Fruit fly (Drosophila melanogaster) whole organism, embryonic: Measurements from ENCODE around the gene LysRS.

ENCODE experiments used
- Abd-B ChIP-seq: fragments of 200-800 bp; sonication (Bioruptor generic); optimal IDR thresholded peaks from 2 replicates; lab custom pipeline; 2018; ENCODE audit warnings: missing biosample characterization, mild to moderate bottlenecking, missing genetic modification characterization, moderate library complexity
- Aef1 ChIP-seq: fragments of 200-800 bp; sonication (Bioruptor generic); IDR thresholded peaks from 3 replicates; pipeline ENCODE4 v1.3.6; 2022; ENCODE audit warnings: missing biosample characterization, missing genetic modification characterization
- Bgb ChIP-seq: fragments of 200-800 bp; sonication (Bioruptor generic); IDR thresholded peaks from 2 replicates; pipeline ENCODE4 v1.3.6; 2022; ENCODE audit warnings: missing biosample characterization, missing genetic modification characterization; ENCODE audit not compliant: partially characterized antibody
- C15 ChIP-seq: fragments of 200-800 bp; sonication (Bioruptor generic); IDR thresholded peaks from 3 replicates; pipeline ENCODE4 v1.3.6; 2022; ENCODE audit warnings: missing biosample characterization, missing genetic modification characterization
- CG10267 ChIP-seq: fragments of 200-800 bp; sonication (Bioruptor generic); optimal IDR thresholded peaks from 2 replicates; lab custom pipeline; 2018; ENCODE audit warnings: missing biosample characterization, mild to moderate bottlenecking, missing genetic modification characterization, moderate library complexity
- CG11247 ChIP-seq: fragments of 200-800 bp; sonication (Bioruptor generic); IDR thresholded peaks from 2 replicates; pipeline ENCODE4 v1.3.6; 2022; ENCODE audit warnings: missing biosample characterization, missing genetic modification characterization
- CG11456 ChIP-seq: fragments of 200-800 bp; sonication (Bioruptor generic); IDR thresholded peaks from 3 replicates; pipeline ENCODE4 v1.3.6; 2022; ENCODE audit warnings: missing biosample characterization, missing genetic modification characterization
- CG14860 ChIP-seq: fragments of 200-800 bp; sonication (Bioruptor generic); IDR thresholded peaks from 3 replicates; pipeline ENCODE4 v1.3.6; 2022; ENCODE audit warnings: missing biosample characterization, missing genetic modification characterization; ENCODE audit not compliant: partially characterized antibody
- CG1603 ChIP-seq: fragments of 200-800 bp; sonication (Bioruptor generic); optimal IDR thresholded peaks from 2 replicates; lab custom pipeline; 2019; ENCODE audit warnings: missing biosample characterization, mild to moderate bottlenecking, missing genetic modification characterization, moderate library complexity
- CG16863 ChIP-seq: fragments of 200-800 bp; sonication (Bioruptor generic); optimal IDR thresholded peaks from 3 replicates; lab custom pipeline; 2016; ENCODE audit warnings: missing biosample characterization, missing genetic modification characterization
- CG2129 ChIP-seq: fragments of 200-800 bp; sonication (Bioruptor generic); IDR thresholded peaks from 2 replicates; pipeline ENCODE4 v1.3.6; 2022; ENCODE audit warnings: missing biosample characterization, missing genetic modification characterization; ENCODE audit not compliant: partially characterized antibody
- CG3407 ChIP-seq: fragments of 200-800 bp; sonication (Bioruptor generic); optimal IDR thresholded peaks from 2 replicates; lab custom pipeline; 2018; ENCODE audit warnings: missing biosample characterization, mild to moderate bottlenecking, missing genetic modification characterization
- CG3995 ChIP-seq: fragments of 200-800 bp; sonication (Bioruptor generic); optimal IDR thresholded peaks from 3 replicates; lab custom pipeline; 2016; ENCODE audit warnings: missing biosample characterization, missing genetic modification characterization
- CG4360 ChIP-seq: fragments of 200-800 bp; sonication (Bioruptor generic); IDR thresholded peaks from 2 replicates; pipeline ENCODE4 v1.3.6; 2022; ENCODE audit warnings: missing biosample characterization, missing genetic modification characterization
- CG4424 ChIP-seq: fragments of 200-800 bp; sonication (Bioruptor generic); optimal IDR thresholded peaks from 3 replicates; lab custom pipeline; 2016; ENCODE audit warnings: missing biosample characterization, missing genetic modification characterization
- CG4617 ChIP-seq: fragments of 200-800 bp; sonication (Bioruptor generic); optimal IDR thresholded peaks from 3 replicates; lab custom pipeline; 2016; ENCODE audit warnings: missing biosample characterization, missing genetic modification characterization, borderline replicate concordance
- CG6791 ChIP-seq: fragments of 200-800 bp; sonication (Bioruptor generic); IDR thresholded peaks from 3 replicates; pipeline ENCODE4 v1.3.6; 2022; ENCODE audit warnings: missing biosample characterization, missing genetic modification characterization; ENCODE audit not compliant: partially characterized antibody
- CG7839 ChIP-seq: fragments of 200-800 bp; sonication (Bioruptor generic); optimal IDR thresholded peaks from 3 replicates; lab custom pipeline; 2018; ENCODE audit warnings: missing biosample characterization, mild to moderate bottlenecking, missing genetic modification characterization, moderate library complexity
- CG8281 ChIP-seq: fragments of 200-800 bp; sonication (Bioruptor generic); optimal IDR thresholded peaks from 2 replicates; lab custom pipeline; 2018; ENCODE audit warnings: missing biosample characterization, mild to moderate bottlenecking, missing genetic modification characterization, moderate library complexity
- CG9932 ChIP-seq: fragments of 200-800 bp; sonication (Bioruptor generic); IDR thresholded peaks from 2 replicates; pipeline ENCODE4 v1.3.6; 2022; ENCODE audit warnings: missing biosample characterization, missing genetic modification characterization
- E2f2 ChIP-seq: fragments of 200-800 bp; sonication (Bioruptor generic); IDR thresholded peaks from 2 replicates; pipeline ENCODE4 v1.3.6; 2022; ENCODE audit warnings: missing biosample characterization, missing genetic modification characterization
- Fer1 ChIP-seq: fragments of 200-800 bp; sonication (Bioruptor generic); optimal IDR thresholded peaks from 2 replicates; lab custom pipeline; 2017; ENCODE audit warnings: missing biosample characterization, mild to moderate bottlenecking, missing genetic modification characterization
- HmgD ChIP-seq: fragments of 200-800 bp; sonication (Bioruptor generic); optimal IDR thresholded peaks from 3 replicates; lab custom pipeline; 2016; ENCODE audit warnings: missing biosample characterization, missing genetic modification characterization
- HmgZ ChIP-seq: fragments of 200-800 bp; sonication (Bioruptor generic); optimal IDR thresholded peaks from 2 replicates; lab custom pipeline; 2018; ENCODE audit warnings: missing biosample characterization, mild to moderate bottlenecking, missing genetic modification characterization
- Hr51 ChIP-seq, 2 experiments: fragments of 200-800 bp; sonication (Bioruptor generic); optimal IDR thresholded peaks; 2 replicates in 1 of 2; 3 replicates in 1 of 2; lab custom pipeline; 2016 to 2018; ENCODE audit warnings: missing biosample characterization in 2 of 2, missing genetic modification characterization in 2 of 2, mild to moderate bottlenecking in 1 of 2, moderate library complexity in 1 of 2
- Hr78 ChIP-seq, 2 experiments: fragments of 200-800 bp in 1 of 2; fragments of >200 bp in 1 of 2; sonication (Bioruptor generic) in 1 of 2; optimal IDR thresholded peaks; 2 replicates each; lab custom pipeline; 2017 to 2019; ENCODE audit warnings: missing biosample characterization in 2 of 2, missing genetic modification characterization in 2 of 2, mild to moderate bottlenecking in 1 of 2, moderate library complexity in 1 of 2
- NfI ChIP-seq: fragments of 200-800 bp; sonication (Bioruptor generic); optimal IDR thresholded peaks from 3 replicates; lab custom pipeline; 2018; ENCODE audit warnings: missing biosample characterization, mild to moderate bottlenecking, missing genetic modification characterization, moderate library complexity
- Rfx ChIP-seq: fragments of 200-800 bp; sonication (Bioruptor generic); IDR thresholded peaks from 2 replicates; pipeline ENCODE4 v1.3.6; 2022; ENCODE audit warnings: missing biosample characterization, missing genetic modification characterization
- Scr ChIP-seq: fragments of 200-800 bp; sonication (Bioruptor generic); IDR thresholded peaks from 2 replicates; pipeline ENCODE4 v1.3.6; 2022; ENCODE audit warnings: missing biosample characterization, missing genetic modification characterization; ENCODE audit not compliant: partially characterized antibody
- Vsx1 ChIP-seq: fragments of 200-800 bp; sonication (Bioruptor generic); optimal IDR thresholded peaks from 2 replicates; lab custom pipeline; 2017; ENCODE audit warnings: missing biosample characterization, mild to moderate bottlenecking, missing genetic modification characterization, missing genetic modification reagents
- amos ChIP-seq: fragments of 200-800 bp; sonication (Bioruptor generic); IDR thresholded peaks from 2 replicates; pipeline ENCODE4 v1.3.6; 2022; ENCODE audit warnings: missing biosample characterization, missing genetic modification characterization; ENCODE audit not compliant: partially characterized antibody
- croc ChIP-seq: fragments of 200-800 bp; sonication (Bioruptor generic); conservative IDR thresholded peaks from 3 replicates; pipeline ENCODE4 v1.3.6; 2022; ENCODE audit warnings: missing biosample characterization, missing genetic modification characterization
- emc ChIP-seq: fragments of 200-800 bp; sonication (Bioruptor generic); optimal IDR thresholded peaks from 2 replicates; lab custom pipeline; 2016; ENCODE audit warnings: missing biosample characterization, missing genetic modification characterization
- en ChIP-seq: fragments of 200-800 bp; sonication (Bioruptor generic); optimal IDR thresholded peaks from 2 replicates; lab custom pipeline; 2016; ENCODE audit warnings: missing biosample characterization, missing genetic modification characterization
- fd3F ChIP-seq: fragments of 200-800 bp; sonication (Bioruptor generic); optimal IDR thresholded peaks from 2 replicates; lab custom pipeline; 2018; ENCODE audit warnings: missing biosample characterization, mild to moderate bottlenecking, missing genetic modification characterization, moderate library complexity
- hbn ChIP-seq: fragments of 200-800 bp; sonication (Bioruptor generic); IDR thresholded peaks from 2 replicates; pipeline ENCODE4 v1.3.6; 2022; ENCODE audit warnings: missing biosample characterization, missing genetic modification characterization; ENCODE audit not compliant: partially characterized antibody
- insv ChIP-seq, 2 experiments: fragments of 200-800 bp; sonication (Bioruptor generic); optimal IDR thresholded peaks; 3 replicates each; lab custom pipeline; 2016 to 2018; ENCODE audit warnings: missing biosample characterization in 2 of 2, missing genetic modification characterization in 2 of 2
- kni ChIP-seq: fragments of 200-800 bp; sonication (Bioruptor generic); optimal IDR thresholded peaks from 3 replicates; lab custom pipeline; 2017; ENCODE audit warnings: mild to moderate bottlenecking, missing biosample characterization, missing genetic modification reagents, missing genetic modification characterization
- lola ChIP-seq, 3 experiments: fragments of >200 bp in 2 of 3; fragments of 200-800 bp in 1 of 3; sonication (Bioruptor generic) in 1 of 3; optimal IDR thresholded peaks; 2 replicates each; lab custom pipeline; 2017 to 2019; ENCODE audit warnings: missing biosample characterization in 3 of 3, missing genetic modification characterization in 3 of 3, mild to moderate bottlenecking in 1 of 3, moderate library complexity in 1 of 3
- mirr ChIP-seq: fragments of 200-800 bp; sonication (Bioruptor generic); optimal IDR thresholded peaks from 3 replicates; lab custom pipeline; 2018; ENCODE audit warnings: missing biosample characterization, mild to moderate bottlenecking, missing genetic modification characterization
- nerfin-2 ChIP-seq: fragments of 200-800 bp; sonication (Bioruptor generic); IDR thresholded peaks from 2 replicates; pipeline ENCODE4 v1.3.6; 2022; ENCODE audit warnings: missing biosample characterization, missing genetic modification characterization; ENCODE audit not compliant: partially characterized antibody
- schlank ChIP-seq: fragments of 200-800 bp; sonication (Bioruptor generic); optimal IDR thresholded peaks from 2 replicates; lab custom pipeline; 2018; ENCODE audit warnings: missing biosample characterization, mild to moderate bottlenecking, missing genetic modification characterization
- sens ChIP-seq: fragments of 200-800 bp; sonication (Bioruptor generic); peaks from one replicate; lab custom pipeline; 2016; ENCODE audit warnings: missing biosample characterization, missing genetic modification characterization
- sug ChIP-seq: fragments of 200-800 bp; optimal IDR thresholded peaks from 2 replicates; lab custom pipeline; 2019; ENCODE audit warnings: missing biosample characterization, mild to moderate bottlenecking, missing genetic modification characterization, moderate library complexity
- tna ChIP-seq: fragments of 200-800 bp; sonication (Bioruptor generic); IDR thresholded peaks from 2 replicates; pipeline ENCODE4 v1.3.6; 2022; ENCODE audit warnings: missing biosample characterization, missing genetic modification characterization; ENCODE audit not compliant: partially characterized antibody
- toy ChIP-seq: fragments of 200-800 bp; sonication (Bioruptor generic); IDR thresholded peaks from 2 replicates; pipeline ENCODE4 v1.3.6; 2022; ENCODE audit warnings: missing biosample characterization, missing genetic modification characterization
- tx ChIP-seq: fragments of 200-800 bp; sonication (Bioruptor generic); optimal IDR thresholded peaks from 2 replicates; lab custom pipeline; 2016; ENCODE audit warnings: missing biosample characterization, missing genetic modification characterization
- vvl ChIP-seq: fragments of 200-800 bp; sonication (Bioruptor generic); IDR thresholded peaks from 2 replicates; pipeline ENCODE4 v1.3.6; 2022; ENCODE audit warnings: missing biosample characterization, missing genetic modification characterization

The LysRS gene

DNA sequence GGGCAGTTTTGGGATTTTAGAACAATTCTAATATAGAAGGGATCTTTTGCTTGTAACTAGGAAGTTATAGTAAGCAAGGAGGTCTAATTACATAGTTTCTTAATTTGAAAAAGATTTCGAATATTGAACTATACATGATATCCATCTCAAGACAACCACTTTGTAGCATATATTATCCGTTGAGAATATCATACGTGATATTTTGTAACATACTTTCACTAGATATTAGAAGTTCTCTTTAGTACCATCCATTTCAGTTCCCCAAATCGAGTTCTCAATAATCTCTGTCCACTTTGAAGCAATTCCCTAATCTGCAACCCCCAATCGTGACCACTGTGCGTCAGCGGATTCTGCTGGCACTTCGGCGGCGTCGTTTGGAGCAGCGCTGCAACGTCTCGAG is 6.8 kb upstream of the LysRS start (continued):
- TF ChIP-seq Hr78 (GFP tag; optimal IDR thresholded peaks at IDR 0.05; lab: Kevin White, UChicago) (no peak), CG16863 (GFP tag; lab: Kevin White, UChicago) (no peak), kni (GFP tag; lab: Kevin White, UChicago) (no peak), CG4360 (GFP tag; lab: Robert Waterston, UW) (no peak), sug (tag; lab: Kevin White, UChicago) (no peak), mirr (GFP tag; lab: Kevin White, UChicago) (no peak), CG7839 (tag; lab: Kevin White, UChicago) (peak; percentile 38), toy (GFP tag; lab: Robert Waterston, UW) (no peak), CG8281 (tag; lab: Kevin White, UChicago) (no peak), Abd-B (no peak), croc (GFP tag; lab: Robert Waterston, UW) (no peak), lola (GFP tag; optimal IDR thresholded peaks at IDR 0.05; lab: Kevin White, UChicago) (peak in 1 of 3 experiments; percentile 51), CG3407 (GFP tag; lab: Kevin White, UChicago) (peak; percentile 11), HmgD (GFP tag; lab: Kevin White, UChicago) (no peak), CG11247 (GFP tag; lab: Robert Waterston, UW) (no peak), CG4424 (peak; percentile 29), C15 (GFP tag; lab: Robert Waterston, UW) (no peak)

- TF ChIP-seq Scr (GFP tag; lab: Robert Waterston, UW): peak; percentile 69
- TF ChIP-seq insv (GFP tag; optimal IDR thresholded peaks at IDR 0.05; lab: Kevin White, UChicago): peak; percentile 60 to 92
- TF ChIP-seq CG11456: no peak
- no peak for TF ChIP-seq CG1603
- peak; percentile 65 for TF ChIP-seq Bgb (GFP tag; lab: Robert Waterston, UW)
- peak; percentile 72 for TF ChIP-seq tna (GFP tag; lab: Robert Waterston, UW)
- TF ChIP-seq CG3995 (GFP tag; lab: Kevin White, UChicago): peak; percentile 26
- no peak for TF ChIP-seq CG4617
- TF ChIP-seq Fer1 (GFP tag; lab: Kevin White, UChicago): peak; percentile 2
- TF ChIP-seq tx: no peak
- TF ChIP-seq schlank (tag; lab: Kevin White, UChicago): no peak
- TF ChIP-seq hbn (GFP tag; lab: Robert Waterston, UW): peak; percentile 62
- TF ChIP-seq amos (GFP tag; lab: Robert Waterston, UW): peak; percentile 69
- no peak for TF ChIP-seq Hr51 (GFP tag; optimal IDR thresholded peaks at IDR 0.05; lab: Kevin White, UChicago)
- no peak for TF ChIP-seq en (GFP tag; lab: Kevin White, UChicago)
- peak; percentile 69 for TF ChIP-seq CG6791 (GFP tag; lab: Robert Waterston, UW)
- TF ChIP-seq CG2129: no peak
- TF ChIP-seq E2f2: peak; percentile 86
- peak; percentile 57; the same call in 1 of the 2 replicates for TF ChIP-seq nerfin-2
- no peak for TF ChIP-seq emc (GFP tag; lab: Kevin White, UChicago)
- TF ChIP-seq sens (GFP tag; lab: Kevin White, UChicago): peak; percentile 79
- peak; percentile 36; the same call in 1 of the 3 replicates for TF ChIP-seq CG14860 (GFP tag; lab: Robert Waterston, UW)
- TF ChIP-seq vvl: no peak
- TF ChIP-seq Rfx (GFP tag; lab: Robert Waterston, UW): peak; percentile 39; the same call in 1 of the 2 replicates
- TF ChIP-seq CG10267 (tag; lab: Kevin White, UChicago): peak; percentile 89
- TF ChIP-seq CG8281 (tag; lab: Kevin White, UChicago): no peak
- no peak for TF ChIP-seq fd3F (GFP tag; lab: Kevin White, UChicago)
- TF ChIP-seq HmgZ: peak; percentile 22
- no peak for TF ChIP-seq NfI (GFP tag; lab: Kevin White, UChicago)
- TF ChIP-seq CG9932 (GFP tag; lab: Robert Waterston, UW): no peak
- no peak for TF ChIP-seq Vsx1 (GFP tag; lab: Kevin White, UChicago)
- TF ChIP-seq Aef1 (GFP tag; lab: Robert Waterston, UW): no peak
Measured at dm6 chrX:9605783-9606182, 2.9 kb downstream of the LysRS start, which contains the start of gene Lst8. TSS of gene Lst8 (minus strand) at chrX:9605969.
